Fruit fly (Drosophila melanogaster) whole organism, embryonic: ENCODE measurements around the gene CG5861.
A peak's percentile ranks its signal among the peaks of the same experiment; 100 is the strongest.

Experiments
- Atf-2 ChIP-seq: fragments of 200-800 bp; sonication (Bioruptor generic); optimal IDR thresholded peaks from 2 replicates; lab custom pipeline; 2016; ENCODE audit warnings: missing biosample characterization, missing genetic modification characterization
- C15 ChIP-seq: fragments of 200-800 bp; sonication (Bioruptor generic); IDR thresholded peaks from 3 replicates; pipeline ENCODE4 v1.3.6; 2022; ENCODE audit warnings: missing biosample characterization, missing genetic modification characterization
- CG11247 ChIP-seq: fragments of 200-800 bp; sonication (Bioruptor generic); IDR thresholded peaks from 2 replicates; pipeline ENCODE4 v1.3.6; 2022; ENCODE audit warnings: missing biosample characterization, missing genetic modification characterization
- CG12155 ChIP-seq: fragments of 200-800 bp; sonication (Bioruptor generic); optimal IDR thresholded peaks from 3 replicates; lab custom pipeline; 2016; ENCODE audit warnings: missing biosample characterization, missing genetic modification characterization
- CG14014 ChIP-seq: fragments of 200-800 bp; sonication (Bioruptor generic); IDR thresholded peaks from 2 replicates; pipeline ENCODE4 v1.3.6; 2022; ENCODE audit warnings: missing biosample characterization, missing genetic modification characterization
- CG14860 ChIP-seq: fragments of 200-800 bp; sonication (Bioruptor generic); IDR thresholded peaks from 3 replicates; pipeline ENCODE4 v1.3.6; 2022; ENCODE audit warnings: missing biosample characterization, missing genetic modification characterization; ENCODE audit not compliant: partially characterized antibody
- CG16779 ChIP-seq: fragments of 200-800 bp; sonication (Bioruptor generic); IDR thresholded peaks from 2 replicates; pipeline ENCODE4 v1.3.6; 2022; ENCODE audit warnings: missing biosample characterization, missing genetic modification characterization
- CG17186 ChIP-seq: fragments of 200-800 bp; sonication (Bioruptor generic); optimal IDR thresholded peaks from 3 replicates; lab custom pipeline; 2017; ENCODE audit warnings: missing biosample characterization, missing genetic modification reagents, missing genetic modification characterization
- CG18764 ChIP-seq: fragments of 200-800 bp; sonication (Bioruptor generic); optimal IDR thresholded peaks from 3 replicates; lab custom pipeline; 2016; ENCODE audit warnings: missing biosample characterization, missing genetic modification characterization
- CG2129 ChIP-seq: fragments of 200-800 bp; sonication (Bioruptor generic); IDR thresholded peaks from 2 replicates; pipeline ENCODE4 v1.3.6; 2022; ENCODE audit warnings: missing biosample characterization, missing genetic modification characterization; ENCODE audit not compliant: partially characterized antibody
- CG31365 ChIP-seq: fragments of 200-800 bp; sonication (Bioruptor generic); optimal IDR thresholded peaks from 2 replicates; lab custom pipeline; 2018; ENCODE audit warnings: missing biosample characterization, mild to moderate bottlenecking, missing genetic modification characterization
- CG3847 ChIP-seq: fragments of 200-800 bp; sonication (Bioruptor generic); IDR thresholded peaks from 2 replicates; pipeline ENCODE4 v1.3.6; 2022; ENCODE audit warnings: missing biosample characterization, missing genetic modification characterization
- CG43689 ChIP-seq: fragments of 200-800 bp; sonication (Bioruptor generic); IDR thresholded peaks from 2 replicates; pipeline ENCODE4 v1.3.6; 2022; ENCODE audit warnings: missing biosample characterization, missing genetic modification characterization
- CG5245 ChIP-seq: fragments of 200-800 bp; sonication (Bioruptor generic); optimal IDR thresholded peaks from 3 replicates; lab custom pipeline; 2016; ENCODE audit warnings: missing biosample characterization, missing genetic modification characterization
- CG6689 ChIP-seq: fragments of 200-800 bp; sonication (Bioruptor generic); IDR thresholded peaks from 2 replicates; pipeline ENCODE4 v1.3.6; 2022; ENCODE audit warnings: missing biosample characterization, missing genetic modification characterization
- CG7745 ChIP-seq: fragments of 200-800 bp; sonication (Bioruptor generic); optimal IDR thresholded peaks from 2 replicates; lab custom pipeline; 2018; ENCODE audit warnings: missing biosample characterization, mild to moderate bottlenecking, missing genetic modification characterization, moderate library complexity
- CG8924 ChIP-seq: fragments of 200-800 bp; optimal IDR thresholded peaks from 3 replicates; lab custom pipeline; 2019; ENCODE audit warnings: missing biosample characterization, mild to moderate bottlenecking, missing genetic modification characterization, moderate library complexity
- CG9876 ChIP-seq: fragments of 200-800 bp; sonication (Bioruptor generic); optimal IDR thresholded peaks from 2 replicates; lab custom pipeline; 2016; ENCODE audit warnings: missing biosample characterization, missing genetic modification characterization
- Dek ChIP-seq: fragments of 200-800 bp; sonication (Bioruptor generic); optimal IDR thresholded peaks from 3 replicates; lab custom pipeline; 2019; ENCODE audit warnings: missing biosample characterization, mild to moderate bottlenecking, missing genetic modification characterization, moderate library complexity
- Dll ChIP-seq: fragments of 200-800 bp; sonication (Bioruptor generic); IDR thresholded peaks from 4 replicates; pipeline ENCODE4 v1.3.6; 2022; ENCODE audit warnings: missing biosample characterization, missing genetic modification characterization; ENCODE audit not compliant: partially characterized antibody
- Doc2 ChIP-seq: fragments of 200-800 bp; sonication (Bioruptor generic); IDR thresholded peaks from 2 replicates; pipeline ENCODE4 v1.3.6; 2022; ENCODE audit warnings: missing biosample characterization, missing genetic modification characterization
- E2f2 ChIP-seq: fragments of 200-800 bp; sonication (Bioruptor generic); IDR thresholded peaks from 2 replicates; pipeline ENCODE4 v1.3.6; 2022; ENCODE audit warnings: missing biosample characterization, missing genetic modification characterization
- ERR ChIP-seq: fragments of 200-800 bp; sonication (Bioruptor generic); optimal IDR thresholded peaks from 2 replicates; lab custom pipeline; 2016; ENCODE audit warnings: missing biosample characterization, missing genetic modification characterization
- H2.0 ChIP-seq: fragments of 200-800 bp; sonication (Bioruptor generic); IDR thresholded peaks from 2 replicates; pipeline ENCODE4 v1.3.6; 2022; ENCODE audit warnings: missing biosample characterization, missing genetic modification characterization
- Hey ChIP-seq: fragments of 200-800 bp; sonication (Bioruptor generic); optimal IDR thresholded peaks from 3 replicates; lab custom pipeline; 2018; ENCODE audit warnings: missing biosample characterization, mild to moderate bottlenecking, missing genetic modification characterization
- MESR4 ChIP-seq: fragments of 200-800 bp; sonication (Bioruptor generic); optimal IDR thresholded peaks from 2 replicates; lab custom pipeline; 2018; ENCODE audit warnings: missing biosample characterization, mild to moderate bottlenecking, missing genetic modification characterization, moderate library complexity
- Myb ChIP-seq: fragments of 200-800 bp; sonication (Bioruptor generic); optimal IDR thresholded peaks from 2 replicates; lab custom pipeline; 2016; ENCODE audit warnings: missing biosample characterization, missing genetic modification characterization
- Nf-YB ChIP-seq: fragments of 200-800 bp; sonication (Bioruptor generic); optimal IDR thresholded peaks from 3 replicates; lab custom pipeline; 2019; ENCODE audit warnings: missing biosample characterization, mild to moderate bottlenecking, missing genetic modification characterization, moderate library complexity
- Nf-YC ChIP-seq: fragments of 200-800 bp; optimal IDR thresholded peaks from 3 replicates; lab custom pipeline; 2019; ENCODE audit warnings: missing biosample characterization, mild to moderate bottlenecking, missing genetic modification characterization, moderate library complexity
- Side ChIP-seq: fragments of 200-800 bp; sonication (Bioruptor generic); optimal IDR thresholded peaks from 2 replicates; lab custom pipeline; 2016; ENCODE audit warnings: missing biosample characterization, missing genetic modification characterization
- Sry-δ ChIP-seq: fragments of 200-800 bp; sonication (Bioruptor generic); optimal IDR thresholded peaks from 2 replicates; lab custom pipeline; 2016; ENCODE audit warnings: missing biosample characterization, missing genetic modification characterization
- bsh ChIP-seq, 2 experiments: fragments of 200-800 bp; sonication (Bioruptor generic); optimal IDR thresholded peaks; 2 replicates each; lab custom pipeline; 2017 to 2018; ENCODE audit warnings: mild to moderate bottlenecking in 2 of 2, missing biosample characterization in 2 of 2, missing genetic modification characterization in 2 of 2, moderate library complexity in 1 of 2
- cato ChIP-seq: fragments of 200-800 bp; sonication (Bioruptor generic); optimal IDR thresholded peaks from 2 replicates; lab custom pipeline; 2016; ENCODE audit warnings: missing biosample characterization, missing genetic modification characterization, borderline replicate concordance
- chm ChIP-seq: fragments of 200-800 bp; sonication (Bioruptor generic); IDR thresholded peaks from 2 replicates; pipeline ENCODE4 v1.3.6; 2022; ENCODE audit warnings: missing biosample characterization, missing genetic modification characterization
- dmrt11E ChIP-seq: fragments of 200-800 bp; sonication (Bioruptor generic); optimal IDR thresholded peaks from 3 replicates; lab custom pipeline; 2018; ENCODE audit warnings: missing biosample characterization, mild to moderate bottlenecking, missing genetic modification characterization, moderate library complexity
- ems ChIP-seq: fragments of 200-800 bp; sonication (Bioruptor generic); optimal IDR thresholded peaks from 3 replicates; lab custom pipeline; 2016; ENCODE audit warnings: missing biosample characterization, missing genetic modification characterization
- inv ChIP-seq: fragments of 200-800 bp; sonication (Bioruptor generic); IDR thresholded peaks from 2 replicates; pipeline ENCODE4 v1.3.6; 2022; ENCODE audit warnings: missing biosample characterization, missing genetic modification characterization; ENCODE audit not compliant: partially characterized antibody
- nom ChIP-seq: fragments of 200-800 bp; sonication (Bioruptor generic); optimal IDR thresholded peaks from 2 replicates; lab custom pipeline; 2017; ENCODE audit warnings: missing biosample characterization, missing genetic modification characterization, mild to moderate bottlenecking, moderate library complexity, missing genetic modification reagents
- oc ChIP-seq: fragments of 200-800 bp; sonication (Bioruptor generic); optimal IDR thresholded peaks from 2 replicates; lab custom pipeline; 2018; ENCODE audit warnings: missing biosample characterization, mild to moderate bottlenecking, missing genetic modification characterization, moderate library complexity
- peb ChIP-seq: fragments of 200-800 bp; sonication (Bioruptor generic); IDR thresholded peaks from 2 replicates; pipeline ENCODE4 v1.3.6; 2022; ENCODE audit warnings: missing biosample characterization, missing genetic modification characterization
- pnt ChIP-seq: fragments of 200-800 bp; sonication (Bioruptor generic); optimal IDR thresholded peaks from 3 replicates; lab custom pipeline; 2016; ENCODE audit warnings: missing biosample characterization, missing genetic modification characterization
- sc ChIP-seq, 3 experiments: fragments of >200 bp in 2 of 3; fragments of 200-800 bp in 1 of 3; sonication (Bioruptor generic) in 1 of 3; optimal IDR thresholded peaks; 2 replicates in 2 of 3; 3 replicates in 1 of 3; lab custom pipeline; 2017; ENCODE audit warnings: mild to moderate bottlenecking in 1 of 3, missing biosample characterization in 1 of 3, missing genetic modification characterization in 1 of 3, missing genetic modification reagents in 1 of 3
- schlank ChIP-seq: fragments of 200-800 bp; sonication (Bioruptor generic); optimal IDR thresholded peaks from 2 replicates; lab custom pipeline; 2018; ENCODE audit warnings: missing biosample characterization, mild to moderate bottlenecking, missing genetic modification characterization
- sd ChIP-seq: fragments of 200-800 bp; sonication (Bioruptor generic); optimal IDR thresholded peaks from 3 replicates; lab custom pipeline; 2018; ENCODE audit warnings: missing biosample characterization, mild to moderate bottlenecking, missing genetic modification characterization, moderate library complexity
- sima ChIP-seq: fragments of 200-800 bp; sonication (Bioruptor generic); optimal IDR thresholded peaks from 2 replicates; lab custom pipeline; 2016; ENCODE audit warnings: missing biosample characterization, missing genetic modification characterization
- stc ChIP-seq: fragments of 200-800 bp; sonication (Bioruptor generic); IDR thresholded peaks from 2 replicates; pipeline ENCODE4 v1.3.6; 2022; ENCODE audit warnings: missing biosample characterization, missing genetic modification characterization
- vnd ChIP-seq: fragments of 200-800 bp; sonication (Bioruptor generic); IDR thresholded peaks from 3 replicates; pipeline ENCODE4 v1.3.6; 2022; ENCODE audit warnings: missing biosample characterization, missing genetic modification characterization; ENCODE audit not compliant: partially characterized antibody
- yki ChIP-seq: fragments of >200 bp; optimal IDR thresholded peaks from 3 replicates; lab custom pipeline; 2018

CG5861 gene

dm6 chr2L:16350742-16351568 is 43.9 kb upstream of the CG5861 start (continued):
- TF ChIP-seq CG12155 (peak; percentile 97), cato (GFP tag; lab: Kevin White, UChicago) (peak; percentile 96), Side (GFP tag; lab: Kevin White, UChicago) (peak; percentile 99), CG2129 (no peak), Nf-YB (peak; percentile 91), sd (tag; lab: Kevin White, UChicago) (peak; percentile 97), CG18764 (GFP tag; lab: Kevin White, UChicago) (peak; percentile 97), Dek (tag; lab: Kevin White, UChicago) (peak; percentile 99), chm (GFP tag; lab: Robert Waterston, UW) (peak; percentile 99), nom (GFP tag; lab: Kevin White, UChicago) (peak; percentile 99), CG43689 (GFP tag; lab: Robert Waterston, UW) (peak; percentile 95), CG7745 (tag; lab: Kevin White, UChicago) (peak; percentile 95), dmrt11E (peak; percentile 99), pnt (peak; percentile 97), peb (GFP tag; lab: Robert Waterston, UW) (peak; percentile 98), bsh (GFP tag; optimal IDR thresholded peaks at IDR 0.05; lab: Kevin White, UChicago) (peak; percentile 97 to 99), schlank (tag; lab: Kevin White, UChicago) (peak; percentile 98), CG8924 (tag; lab: Kevin White, UChicago) (peak; percentile 99), Dll (GFP tag; lab: Robert Waterston, UW) (peak; percentile 28; the same call in 1 of the 4 replicates), Doc2 (peak; percentile 93), Hey (peak; percentile 96), ERR (GFP tag; lab: Kevin White, UChicago) (peak; percentile 97), ems (GFP tag; lab: Kevin White, UChicago) (peak; percentile 99)
- TF ChIP-seq, all 482 proteins: peak for 446

DNA sequence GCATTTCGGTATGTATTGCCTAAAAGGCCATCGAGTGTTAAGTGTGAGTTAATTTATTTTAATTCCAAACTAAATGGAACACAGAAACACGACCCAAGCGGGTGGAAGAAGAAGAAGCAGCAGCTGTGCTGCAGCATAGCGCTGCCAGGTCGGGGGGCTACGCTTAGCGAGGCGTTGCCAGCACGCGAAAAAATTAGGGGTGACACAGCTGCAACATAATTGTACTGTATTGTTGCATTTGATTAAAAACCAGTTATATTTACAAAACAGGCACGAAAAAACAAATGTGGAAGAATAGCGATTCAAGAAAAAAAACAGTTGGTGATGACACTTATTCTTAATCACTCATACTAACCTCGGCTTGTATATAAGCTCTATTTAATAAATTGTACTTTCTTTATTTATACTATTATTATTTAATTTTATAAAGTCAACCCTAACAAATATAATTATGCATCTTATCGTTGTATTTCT is 43.1 kb upstream of the CG5861 start:
- TF ChIP-seq CG3847 (GFP tag; lab: Robert Waterston, UW) (peak; percentile 90), CG12155 (peak; percentile 64), C15 (no peak), CG9876 (GFP tag; lab: Kevin White, UChicago) (peak; percentile 40), vnd (GFP tag; lab: Robert Waterston, UW) (no peak), Atf-2 (GFP tag; lab: Kevin White, UChicago) (peak; percentile 61), Sry-δ (GFP tag; lab: Kevin White, UChicago) (peak; percentile 87), CG16779 (GFP tag; lab: Robert Waterston, UW) (peak; percentile 64; the same call in 1 of the 2 replicates), stc (GFP tag; lab: Robert Waterston, UW) (peak; percentile 45; the same call in 1 of the 2 replicates), H2.0 (peak; percentile 69), CG5245 (GFP tag; lab: Kevin White, UChicago) (peak; percentile 49), CG14860 (GFP tag; lab: Robert Waterston, UW) (no peak), sc (optimal IDR thresholded peaks at IDR 0.05; lab: Kevin White, UChicago) (no peak), sc (GFP tag; optimal IDR thresholded peaks at IDR 0.05; lab: Kevin White, UChicago) (no peak), Myb (peak; percentile 65), Nf-YC (tag; lab: Kevin White, UChicago) (no peak), sima (no peak), sd (tag; lab: Kevin White, UChicago) (no peak), CG11247 (GFP tag; lab: Robert Waterston, UW) (peak; percentile 71), oc (tag; lab: Kevin White, UChicago) (no peak), CG31365 (no peak), CG17186 (GFP tag; lab: Kevin White, UChicago) (peak; percentile 8), E2f2 (peak; percentile 35; the same call in 1 of the 2 replicates), yki (lab: Kevin White, UChicago) (no peak), MESR4 (peak; percentile 58), inv (GFP tag; lab: Robert Waterston, UW) (peak; percentile 55), CG6689 (peak; percentile 79), CG14014 (GFP tag; lab: Robert Waterston, UW) (peak; percentile 84)
